Fruit fly (Drosophila melanogaster) whole organism, embryonic: Measurements from ENCODE around the gene CNMaR.

ENCODE experiments used
- Awh ChIP-seq: fragments of 200-800 bp; sonication (Bioruptor generic); IDR thresholded peaks from 2 replicates; pipeline ENCODE4, ENCODE4 v1.3.6; 2022; ENCODE audit warnings: missing biosample characterization, missing genetic modification characterization
- BEAF-32 ChIP-seq: fragments of 200-800 bp; sonication (Bioruptor generic); optimal IDR thresholded peaks from 3 replicates; lab custom pipeline; 2017; ENCODE audit warnings: missing biosample characterization, missing genetic modification characterization, mild to moderate bottlenecking, moderate library complexity, missing genetic modification reagents
- Blimp-1 ChIP-seq: fragments of 200-800 bp; sonication (Bioruptor generic); optimal IDR thresholded peaks from 3 replicates; lab custom pipeline; 2018; ENCODE audit warnings: missing biosample characterization, missing genetic modification characterization, mild to moderate bottlenecking, moderate library complexity, missing genetic modification reagents
- Bteb2 ChIP-seq: fragments of 200-800 bp; sonication (Bioruptor generic); optimal IDR thresholded peaks from 2 replicates; lab custom pipeline; 2016; ENCODE audit warnings: missing biosample characterization, missing genetic modification characterization
- CG10654 ChIP-seq: fragments of 200-800 bp; sonication (Bioruptor generic); optimal IDR thresholded peaks from 2 replicates; lab custom pipeline; 2016; ENCODE audit warnings: missing biosample characterization, missing genetic modification characterization
- CG1529 ChIP-seq: fragments of 200-800 bp; sonication (Bioruptor generic); optimal IDR thresholded peaks from 3 replicates; lab custom pipeline; 2018; ENCODE audit warnings: missing biosample characterization, missing genetic modification characterization
- CG17385 ChIP-seq: fragments of 200-800 bp; sonication (Bioruptor generic); optimal IDR thresholded peaks from 3 replicates; lab custom pipeline; 2018; ENCODE audit warnings: missing biosample characterization, mild to moderate bottlenecking, missing genetic modification characterization
- CG17568 ChIP-seq: fragments of 200-800 bp; sonication (Bioruptor generic); optimal IDR thresholded peaks from 2 replicates; lab custom pipeline; 2018; ENCODE audit warnings: missing biosample characterization, mild to moderate bottlenecking, missing genetic modification characterization, moderate library complexity
- CG18599 ChIP-seq: fragments of 200-800 bp; sonication (Bioruptor generic); optimal IDR thresholded peaks from 3 replicates; lab custom pipeline; 2017; ENCODE audit warnings: missing biosample characterization, missing genetic modification characterization, mild to moderate bottlenecking, moderate library complexity, missing genetic modification reagents
- CG2678 ChIP-seq: fragments of 200-800 bp; sonication (Bioruptor generic); optimal IDR thresholded peaks from 3 replicates; lab custom pipeline; 2019; ENCODE audit warnings: missing biosample characterization, mild to moderate bottlenecking, missing genetic modification characterization, moderate library complexity
- CG3065 ChIP-seq: fragments of 200-800 bp; sonication (Bioruptor generic); optimal IDR thresholded peaks from 2 replicates; lab custom pipeline; 2016; ENCODE audit warnings: missing biosample characterization, missing genetic modification characterization
- CG31365 ChIP-seq: fragments of 200-800 bp; sonication (Bioruptor generic); optimal IDR thresholded peaks from 2 replicates; lab custom pipeline; 2018; ENCODE audit warnings: missing biosample characterization, mild to moderate bottlenecking, missing genetic modification characterization
- CG34376 ChIP-seq: fragments of 200-800 bp; sonication (Bioruptor generic); optimal IDR thresholded peaks from 2 replicates; lab custom pipeline; 2018; ENCODE audit warnings: missing biosample characterization, mild to moderate bottlenecking, missing genetic modification characterization
- CG3847 ChIP-seq: fragments of 200-800 bp; sonication (Bioruptor generic); IDR thresholded peaks from 2 replicates; pipeline ENCODE4 v1.3.6; 2022; ENCODE audit warnings: missing biosample characterization, missing genetic modification characterization
- CG7357 ChIP-seq: fragments of 200-800 bp; sonication (Bioruptor generic); IDR thresholded peaks from 3 replicates; pipeline ENCODE4 v1.3.6; 2022; ENCODE audit warnings: missing biosample characterization, missing genetic modification characterization
- CG8944 ChIP-seq: fragments of 200-800 bp; sonication (Bioruptor generic); optimal IDR thresholded peaks from 3 replicates; lab custom pipeline; 2016; ENCODE audit warnings: missing biosample characterization, missing genetic modification characterization
- CG9609 ChIP-seq: fragments of 200-800 bp; sonication (Bioruptor generic); optimal IDR thresholded peaks from 3 replicates; lab custom pipeline; 2016; ENCODE audit warnings: missing biosample characterization, missing genetic modification characterization
- CG9817 ChIP-seq: fragments of 200-800 bp; sonication (Bioruptor generic); optimal IDR thresholded peaks from 2 replicates; lab custom pipeline; 2018; ENCODE audit warnings: missing biosample characterization, mild to moderate bottlenecking, missing genetic modification characterization, moderate library complexity
- D19B ChIP-seq: fragments of 200-800 bp; sonication (Bioruptor generic); optimal IDR thresholded peaks from 2 replicates; lab custom pipeline; 2017; ENCODE audit warnings: missing biosample characterization, mild to moderate bottlenecking, missing genetic modification characterization
- Doc3 ChIP-seq: fragments of 200-800 bp; sonication (Bioruptor generic); IDR thresholded peaks from 3 replicates; pipeline ENCODE4 v1.3.6; 2022; ENCODE audit warnings: missing biosample characterization, missing genetic modification characterization; ENCODE audit not compliant: partially characterized antibody
- Eip74EF ChIP-seq, 2 experiments: fragments of 200-800 bp in 1 of 2; fragments of >200 bp in 1 of 2; sonication (Bioruptor generic) in 1 of 2; optimal IDR thresholded peaks; 2 replicates each; lab custom pipeline; 2017 to 2019; ENCODE audit warnings: missing biosample characterization in 2 of 2, missing genetic modification characterization in 2 of 2, mild to moderate bottlenecking in 1 of 2, moderate library complexity in 1 of 2
- Fer3 ChIP-seq: fragments of 200-800 bp; sonication (Bioruptor generic); optimal IDR thresholded peaks from 2 replicates; lab custom pipeline; 2018; ENCODE audit warnings: missing biosample characterization, mild to moderate bottlenecking, missing genetic modification characterization, moderate library complexity
- HLH3B ChIP-seq: fragments of 200-800 bp; sonication (Bioruptor generic); IDR thresholded peaks from 2 replicates; pipeline ENCODE4 v1.3.6; 2022; ENCODE audit warnings: missing biosample characterization, missing genetic modification characterization
- HLH54F ChIP-seq: fragments of 200-800 bp; sonication (Bioruptor generic); optimal IDR thresholded peaks from 3 replicates; lab custom pipeline; 2016; ENCODE audit warnings: missing biosample characterization, missing genetic modification characterization
- HmgZ ChIP-seq: fragments of 200-800 bp; sonication (Bioruptor generic); optimal IDR thresholded peaks from 2 replicates; lab custom pipeline; 2018; ENCODE audit warnings: missing biosample characterization, mild to moderate bottlenecking, missing genetic modification characterization
- Hmr ChIP-seq: fragments of 200-800 bp; sonication (Bioruptor generic); optimal IDR thresholded peaks from 3 replicates; lab custom pipeline; 2017; ENCODE audit warnings: mild to moderate bottlenecking, missing biosample characterization, missing genetic modification reagents, missing genetic modification characterization
- Hr78 ChIP-seq, 2 experiments: fragments of 200-800 bp in 1 of 2; fragments of >200 bp in 1 of 2; sonication (Bioruptor generic) in 1 of 2; optimal IDR thresholded peaks; 2 replicates each; lab custom pipeline; 2017 to 2019; ENCODE audit warnings: missing biosample characterization in 2 of 2, missing genetic modification characterization in 2 of 2, mild to moderate bottlenecking in 1 of 2, moderate library complexity in 1 of 2
- Lhr ChIP-seq: fragments of 200-800 bp; sonication (Bioruptor generic); optimal IDR thresholded peaks from 3 replicates; lab custom pipeline; 2017; ENCODE audit warnings: mild to moderate bottlenecking, missing biosample characterization, missing genetic modification reagents, missing genetic modification characterization
- Mad ChIP-seq: fragments of 200-800 bp; sonication (Bioruptor generic); optimal IDR thresholded peaks from 2 replicates; lab custom pipeline; 2016; ENCODE audit warnings: missing biosample characterization, missing genetic modification characterization
- Mes4 ChIP-seq: fragments of 200-800 bp; sonication (Bioruptor generic); optimal IDR thresholded peaks from 2 replicates; lab custom pipeline; 2016; ENCODE audit warnings: missing biosample characterization, missing genetic modification characterization
- Nf-YB ChIP-seq: fragments of 200-800 bp; sonication (Bioruptor generic); optimal IDR thresholded peaks from 3 replicates; lab custom pipeline; 2019; ENCODE audit warnings: missing biosample characterization, mild to moderate bottlenecking, missing genetic modification characterization, moderate library complexity
- Poxn ChIP-seq: fragments of 200-800 bp; sonication (Bioruptor generic); IDR thresholded peaks from 2 replicates; pipeline ENCODE4 v1.3.6; 2022; ENCODE audit warnings: missing biosample characterization, missing genetic modification characterization
- Six4 ChIP-seq: fragments of 200-800 bp; sonication (Bioruptor generic); optimal IDR thresholded peaks from 2 replicates; lab custom pipeline; 2016; ENCODE audit warnings: missing biosample characterization, missing genetic modification characterization
- TFAM ChIP-seq: fragments of 200-800 bp; sonication (Bioruptor generic); optimal IDR thresholded peaks from 2 replicates; lab custom pipeline; 2017; ENCODE audit warnings: missing biosample characterization, missing genetic modification characterization, inconsistent platforms
- Usf ChIP-seq: fragments of 200-800 bp; sonication (Bioruptor generic); optimal IDR thresholded peaks from 2 replicates; lab custom pipeline; 2017; ENCODE audit warnings: missing genotype, missing biosample characterization, missing genetic modification characterization
- ab ChIP-seq: fragments of 200-800 bp; sonication (Bioruptor generic); optimal IDR thresholded peaks from 2 replicates; lab custom pipeline; 2016; ENCODE audit warnings: missing biosample characterization, missing genetic modification characterization
- bowl ChIP-seq: fragments of 200-800 bp; sonication (Bioruptor generic); IDR thresholded peaks from 2 replicates; pipeline ENCODE4 v1.3.6; 2022; ENCODE audit warnings: missing biosample characterization, missing genetic modification characterization
- cwo ChIP-seq: fragments of 200-800 bp; sonication (Bioruptor generic); optimal IDR thresholded peaks from 3 replicates; lab custom pipeline; 2017; ENCODE audit warnings: missing biosample characterization, missing genetic modification characterization, mild to moderate bottlenecking, moderate library complexity, missing genetic modification reagents
- dysf ChIP-seq: fragments of 200-800 bp; sonication (Bioruptor generic); IDR thresholded peaks from 3 replicates; pipeline ENCODE4 v1.3.6; 2022; ENCODE audit warnings: missing biosample characterization, missing genetic modification characterization
- ftz-f1 ChIP-seq: fragments of 200-800 bp; sonication (Bioruptor generic); optimal IDR thresholded peaks from 2 replicates; lab custom pipeline; 2016; ENCODE audit warnings: missing biosample characterization, missing genetic modification characterization
- grn ChIP-seq: fragments of 200-800 bp; sonication (Bioruptor generic); optimal IDR thresholded peaks from 3 replicates; lab custom pipeline; 2017; ENCODE audit warnings: missing biosample characterization, missing genetic modification characterization
- gt ChIP-seq: fragments of 200-800 bp; sonication (Bioruptor generic); IDR thresholded peaks from 2 replicates; pipeline ENCODE4 v1.3.6; 2022; ENCODE audit warnings: missing biosample characterization, missing genetic modification characterization
- hth ChIP-seq: fragments of >200 bp; optimal IDR thresholded peaks from 2 replicates; lab custom pipeline; 2017; ENCODE audit warnings: inconsistent platforms
- jing ChIP-seq: fragments of 200-800 bp; sonication (Bioruptor generic); optimal IDR thresholded peaks from 2 replicates; lab custom pipeline; 2018; ENCODE audit warnings: missing biosample characterization, mild to moderate bottlenecking, missing genetic modification characterization
- kay ChIP-seq: fragments of 200-800 bp; sonication (Bioruptor generic); optimal IDR thresholded peaks from 2 replicates; lab custom pipeline; 2016; ENCODE audit warnings: missing biosample characterization, missing genetic modification characterization
- mam ChIP-seq: fragments of 200-800 bp; sonication (Bioruptor generic); optimal IDR thresholded peaks from 3 replicates; lab custom pipeline; 2016; ENCODE audit warnings: missing biosample characterization, missing genetic modification characterization
- onecut ChIP-seq: fragments of 200-800 bp; sonication (Bioruptor generic); IDR thresholded peaks from 2 replicates; pipeline ENCODE4 v1.3.6; 2022; ENCODE audit warnings: missing biosample characterization, missing genetic modification characterization
- otp ChIP-seq: fragments of 200-800 bp; sonication (Bioruptor generic); IDR thresholded peaks from 3 replicates; pipeline ENCODE4, ENCODE4 v1.3.6; 2022; ENCODE audit warnings: missing biosample characterization, missing genetic modification characterization
- prd ChIP-seq, 3 experiments: fragments of >200 bp in 2 of 3; fragments of 200-800 bp in 1 of 3; sonication (Bioruptor generic) in 1 of 3; optimal IDR thresholded peaks in 2 of 3; IDR thresholded peaks in 1 of 3; 2 replicates in 2 of 3; 3 replicates in 1 of 3; pipeline versions ENCODE4 v1.3.6 to Lab custom; 2017 to 2022; ENCODE audit warnings: missing biosample characterization in 1 of 3, missing genetic modification characterization in 1 of 3
- sna ChIP-seq: fragments of 200-800 bp; sonication (Bioruptor generic); IDR thresholded peaks from 2 replicates; pipeline ENCODE4 v1.3.6; 2022; ENCODE audit warnings: missing biosample characterization, missing genetic modification characterization; ENCODE audit not compliant: partially characterized antibody
- sqz ChIP-seq: fragments of 200-800 bp; sonication (Bioruptor generic); optimal IDR thresholded peaks from 3 replicates; lab custom pipeline; 2018; ENCODE audit warnings: missing biosample characterization, mild to moderate bottlenecking, missing genetic modification characterization

Gene CNMaR

DNA sequence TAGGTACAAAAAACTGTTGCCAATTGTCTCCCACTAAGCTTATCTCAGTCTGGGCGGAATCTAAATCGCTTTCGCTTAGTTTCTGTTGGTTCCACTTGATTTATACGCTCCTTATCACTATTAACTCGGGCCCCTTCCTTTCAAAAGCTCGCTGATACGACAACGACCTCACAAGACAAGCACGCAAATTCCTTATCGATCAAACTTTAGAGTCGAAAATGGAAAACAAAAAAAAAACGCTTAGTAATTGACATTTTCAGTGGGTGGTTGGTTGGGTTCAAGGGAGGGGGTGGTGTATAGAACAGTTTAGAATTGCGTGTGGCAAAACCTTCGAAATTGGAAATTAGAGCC is 47.5 kb downstream of the CNMaR start (continued):
- TF ChIP-seq Fer3 (tag; lab: Kevin White, UChicago) = no peak
- no peak for TF ChIP-seq gt (GFP tag; lab: Robert Waterston, UW)
- no peak for TF ChIP-seq CG2678 (tag; lab: Kevin White, UChicago)
- no peak for TF ChIP-seq jing (GFP tag; lab: Kevin White, UChicago)
- TF ChIP-seq CG17385 (GFP tag; lab: Kevin White, UChicago) = no peak
- TF ChIP-seq TFAM (GFP tag; lab: Kevin White, UChicago) = no peak
- TF ChIP-seq HmgZ (tag; lab: Kevin White, UChicago) = peak; percentile 53
- no peak for TF ChIP-seq Awh (GFP tag; lab: Robert Waterston, UW)
- TF ChIP-seq mam (GFP tag; lab: Kevin White, UChicago) = no peak
- no peak for TF ChIP-seq Doc3 (GFP tag; lab: Robert Waterston, UW)
- no peak for TF ChIP-seq BEAF-32
- TF ChIP-seq ftz-f1 (GFP tag; lab: Kevin White, UChicago) = peak; percentile 51
- no peak for TF ChIP-seq Usf (GFP tag; lab: Kevin White, UChicago)
- TF ChIP-seq Eip74EF (GFP tag; optimal IDR thresholded peaks at IDR 0.05; lab: Kevin White, UChicago) = no peak
- no peak for TF ChIP-seq Mad (GFP tag; lab: Kevin White, UChicago)
- TF ChIP-seq Mes4 (GFP tag; lab: Kevin White, UChicago) = no peak
- TF ChIP-seq Poxn (GFP tag; lab: Robert Waterston, UW) = no peak
- no peak for TF ChIP-seq hth (lab: Kevin White, UChicago)
- no peak for TF ChIP-seq Blimp-1
- no peak for TF ChIP-seq CG7357 (GFP tag; lab: Robert Waterston, UW)
- no peak for TF ChIP-seq kay (GFP tag; lab: Kevin White, UChicago)
- no peak for TF ChIP-seq ab (GFP tag; lab: Kevin White, UChicago)
- TF ChIP-seq CG18599 (GFP tag; lab: Kevin White, UChicago) = peak; percentile 27
- TF ChIP-seq D19B (GFP tag; lab: Kevin White, UChicago) = no peak
- no peak for TF ChIP-seq Six4 (GFP tag; lab: Kevin White, UChicago)
- peak; percentile 70 for TF ChIP-seq onecut (GFP tag; lab: Robert Waterston, UW)
- 0 out of 2 replicates have a peak, but pooled peaks have one; percentile 17 for TF ChIP-seq HLH3B
- no peak for TF ChIP-seq CG9817 (tag; lab: Kevin White, UChicago)
- no peak for TF ChIP-seq sna
- no peak for TF ChIP-seq CG31365 (tag; lab: Kevin White, UChicago)
- TF ChIP-seq prd (optimal IDR thresholded peaks at IDR 0.05; lab: Kevin White, UChicago) = no peak
- TF ChIP-seq prd (GFP tag; IDR thresholded peaks at IDR 0.05; lab: Robert Waterston, UW) = no peak
- TF ChIP-seq CG34376 (GFP tag; lab: Kevin White, UChicago) = peak; percentile 93
- no peak for TF ChIP-seq CG3065 (GFP tag; lab: Kevin White, UChicago)
- TF ChIP-seq Nf-YB (GFP tag; lab: Kevin White, UChicago) = no peak
- TF ChIP-seq CG3847 (GFP tag; lab: Robert Waterston, UW) = no peak
- TF ChIP-seq CG10654 (GFP tag; lab: Kevin White, UChicago) = no peak
- no peak for TF ChIP-seq CG1529 (GFP tag; lab: Kevin White, UChicago)
- TF ChIP-seq CG8944 = no peak
- no peak for TF ChIP-seq CG9609 (GFP tag; lab: Kevin White, UChicago)
- TF ChIP-seq grn (GFP tag; lab: Kevin White, UChicago) = peak; percentile 85
- no peak for TF ChIP-seq otp (GFP tag; lab: Robert Waterston, UW)
- peak; percentile 74 for TF ChIP-seq cwo (GFP tag; lab: Kevin White, UChicago)
- no peak for TF ChIP-seq bowl (GFP tag; lab: Robert Waterston, UW)
- TF ChIP-seq Lhr = no peak
- TF ChIP-seq Hr78 (GFP tag; optimal IDR thresholded peaks at IDR 0.05; lab: Kevin White, UChicago) = no peak
- TF ChIP-seq Bteb2 (GFP tag; lab: Kevin White, UChicago) = no peak
- TF ChIP-seq dysf = no peak
- peak; percentile 55 for TF ChIP-seq sqz (GFP tag; lab: Kevin White, UChicago)
- TF ChIP-seq Hmr = no peak
- no peak for TF ChIP-seq CG17568 (GFP tag; lab: Kevin White, UChicago)
- TF ChIP-seq HLH54F = no peak
